In genomic region chrII:1239433-1240020, ce11 we compare ENCODE assay signal across 5 worm cellular contexts.
TF ChIP-seq lines count a peak whose summit lies in the region.

No protein-coding gene starts in this region.

TF ChIP-seq in whole organism, L1 larva, 84 proteins besides CTCF, POLR2A, EP300 and RAD21 (continues in another document):
- no peak for TF ChIP-seq snu-23 (GFP tag; optimal IDR thresholded peaks at IDR 0.05; lab: Kevin White, UChicago)
- no peak for TF ChIP-seq C34B4.2 (tag; optimal IDR thresholded peaks at IDR 0.05; lab: Kevin White, UChicago)
- TF ChIP-seq mab-9 (GFP tag; IDR thresholded peaks at IDR 0.05; lab: Robert Waterston, UW): no peak
- no peak for TF ChIP-seq Y116A8C.19 (tag; optimal IDR thresholded peaks at IDR 0.05; lab: Kevin White, UChicago; ENCODE audit: borderline replicate concordance)
- no peak for TF ChIP-seq grh-1 (GFP tag; IDR thresholded peaks at IDR 0.05; lab: Robert Waterston, UW)
- TF ChIP-seq hpl-2 (GFP tag; optimal IDR thresholded peaks at IDR 0.05; lab: Kevin White, UChicago): no peak
- no peak for TF ChIP-seq ama-1 (optimal IDR thresholded peaks at IDR 0.05; lab: Kevin White, UChicago)
- no peak for TF ChIP-seq lin-39 (tag; optimal IDR thresholded peaks at IDR 0.05; lab: Kevin White, UChicago)
- TF ChIP-seq elt-3 (tag; optimal IDR thresholded peaks at IDR 0.05; lab: Kevin White, UChicago): peak in 1 of 6 experiments; percentile 10
- no peak for TF ChIP-seq unc-98 (GFP tag; IDR thresholded peaks at IDR 0.05; lab: Robert Waterston, UW)
- TF ChIP-seq tlp-1 (tag; optimal IDR thresholded peaks at IDR 0.05; lab: Kevin White, UChicago): no peak
- no peak for TF ChIP-seq egl-13 (tag; optimal IDR thresholded peaks at IDR 0.05; lab: Kevin White, UChicago)
- TF ChIP-seq ztf-4 (tag; optimal IDR thresholded peaks at IDR 0.05; lab: Kevin White, UChicago): peak; percentile 17
- TF ChIP-seq nhr-11 (tag; optimal IDR thresholded peaks at IDR 0.05; lab: Kevin White, UChicago): no peak
- no peak for TF ChIP-seq xbp-1 (tag; optimal IDR thresholded peaks at IDR 0.05; lab: Kevin White, UChicago)
- no peak for TF ChIP-seq fos-1 (tag; optimal IDR thresholded peaks at IDR 0.05; lab: Kevin White, UChicago)
- TF ChIP-seq hlh-4 (tag; optimal IDR thresholded peaks at IDR 0.05; lab: Kevin White, UChicago): no peak
- TF ChIP-seq efl-1 (optimal IDR thresholded peaks at IDR 0.05; lab: Kevin White, UChicago): peak in 1 of 2 experiments; percentile 37
- peak in 1 of 2 experiments; percentile 40 for TF ChIP-seq efl-1 (GFP tag; optimal IDR thresholded peaks at IDR 0.05 in 1 of 2; lab: Kevin White, UChicago)

TF ChIP-seq in whole organism, L3 larva, 47 proteins besides CTCF, POLR2A, EP300 and RAD21 (continues in another document):
- TF ChIP-seq elt-2 (tag; optimal IDR thresholded peaks at IDR 0.05; lab: Kevin White, UChicago): peak; percentile 41
- peak; percentile 10 for TF ChIP-seq ama-1 (optimal IDR thresholded peaks at IDR 0.05; lab: Kevin White, UChicago)
- peak; percentile 18 for TF ChIP-seq nhr-23 (tag; optimal IDR thresholded peaks at IDR 0.05; lab: Kevin White, UChicago)
- no peak for TF ChIP-seq snpc-4 (tag; optimal IDR thresholded peaks at IDR 0.05; lab: Kevin White, UChicago)
- TF ChIP-seq elt-3 (tag; optimal IDR thresholded peaks at IDR 0.05; lab: Kevin White, UChicago): peak in 1 of 3 experiments; percentile 80
- TF ChIP-seq nhr-43 (tag; optimal IDR thresholded peaks at IDR 0.05; lab: Kevin White, UChicago; ENCODE audit: poor library complexity, severe bottlenecking): peak; percentile 65
- no peak for TF ChIP-seq mml-1 (tag; optimal IDR thresholded peaks at IDR 0.05; lab: Kevin White, UChicago)
- TF ChIP-seq nfya-1 (tag; optimal IDR thresholded peaks at IDR 0.05; lab: Kevin White, UChicago; ENCODE audit: insufficient read depth): peak; percentile 74
- peak; percentile 39 for TF ChIP-seq lin-39 (tag; optimal IDR thresholded peaks at IDR 0.05; lab: Kevin White, UChicago)
- peak; percentile 9 for TF ChIP-seq tbx-2 (tag; optimal IDR thresholded peaks at IDR 0.05; lab: Kevin White, UChicago)
- peak; percentile 0 for TF ChIP-seq pqm-1 (tag; optimal IDR thresholded peaks at IDR 0.05; lab: Kevin White, UChicago)
- no peak for TF ChIP-seq lin-15B (tag; optimal IDR thresholded peaks at IDR 0.05; lab: Kevin White, UChicago)
- no peak for TF ChIP-seq nhr-11 (tag; optimal IDR thresholded peaks at IDR 0.05; lab: Kevin White, UChicago)
- peak; percentile 40 for TF ChIP-seq ceh-28 (tag; optimal IDR thresholded peaks at IDR 0.05; lab: Kevin White, UChicago)
- TF ChIP-seq fos-1 (tag; optimal IDR thresholded peaks at IDR 0.05; lab: Kevin White, UChicago): peak; percentile 68
- no peak for TF ChIP-seq ZK546.5 (tag; optimal IDR thresholded peaks at IDR 0.05; lab: Kevin White, UChicago)
- peak; percentile 43 for TF ChIP-seq lsy-12 (tag; optimal IDR thresholded peaks at IDR 0.05; lab: Kevin White, UChicago)
- peak; percentile 22 for TF ChIP-seq skn-1 (tag; optimal IDR thresholded peaks at IDR 0.05; lab: Kevin White, UChicago)

TF ChIP-seq in whole organism, early embryonic, 17 proteins besides CTCF, POLR2A, EP300 and RAD21:
- no peak for TF ChIP-seq tra-4 (tag; optimal IDR thresholded peaks at IDR 0.05; lab: Kevin White, UChicago)
- 0 out of 2 replicates have a peak, but pooled peaks have one; percentile 42 for TF ChIP-seq scrt-1 (GFP tag; IDR thresholded peaks at IDR 0.05; lab: Robert Waterston, UW)

TF ChIP-seq in whole organism, midembryonic, 9 proteins besides CTCF, POLR2A, EP300 and RAD21:
- no peak for TF ChIP-seq cog-1 (tag; optimal IDR thresholded peaks at IDR 0.05; lab: Kevin White, UChicago)
- 0 out of 2 replicates have a peak, but pooled peaks have one; percentile 6 for TF ChIP-seq flt-1 (GFP tag; IDR thresholded peaks at IDR 0.05; lab: Robert Waterston, UW)

TF ChIP-seq in whole organism, young adult, 124 proteins besides CTCF, POLR2A, EP300 and RAD21:
- no peak for TF ChIP-seq Y53F4B.3 (GFP tag; IDR thresholded peaks at IDR 0.05; lab: Robert Waterston, UW)
- no peak for TF ChIP-seq nhr-179 (tag; optimal IDR thresholded peaks at IDR 0.05; lab: Kevin White, UChicago)
- peak; percentile 52; the same call in 1 of the 2 replicates for TF ChIP-seq hmg-1.2 (GFP tag; IDR thresholded peaks at IDR 0.05; lab: Robert Waterston, UW)
- no peak for TF ChIP-seq mcd-1 (GFP tag; IDR thresholded peaks at IDR 0.05; lab: Robert Waterston, UW)
- TF ChIP-seq sdz-38 (tag; optimal IDR thresholded peaks at IDR 0.05; lab: Kevin White, UChicago): no peak
- TF ChIP-seq dox-1 (GFP tag; IDR thresholded peaks at IDR 0.05; lab: Robert Waterston, UW): no peak
- TF ChIP-seq lin-26 (GFP tag; IDR thresholded peaks at IDR 0.05; lab: Robert Waterston, UW): no peak
- no peak for TF ChIP-seq ceh-79 (tag; optimal IDR thresholded peaks at IDR 0.05; lab: Kevin White, UChicago)
- no peak for TF ChIP-seq nhr-120 (GFP tag; IDR thresholded peaks at IDR 0.05; lab: Robert Waterston, UW)
- TF ChIP-seq zfh-2 (GFP tag; conservative IDR thresholded peaks at IDR 0.05; lab: Robert Waterston, UW): peak; percentile 78
- no peak for TF ChIP-seq snpc-1.1 (tag; optimal IDR thresholded peaks at IDR 0.05; lab: Kevin White, UChicago; ENCODE audit: insufficient read depth)
- TF ChIP-seq ztf-28 (GFP tag; IDR thresholded peaks at IDR 0.05; lab: Robert Waterston, UW): no peak
- TF ChIP-seq pbrm-1 (GFP tag; IDR thresholded peaks at IDR 0.05; lab: Robert Waterston, UW): 0 out of 2 replicates have a peak, but pooled peaks have one; percentile 23
- peak; percentile 4 for TF ChIP-seq nhr-80 (tag; optimal IDR thresholded peaks at IDR 0.05; lab: Kevin White, UChicago)
- TF ChIP-seq madf-3 (GFP tag; IDR thresholded peaks at IDR 0.05; lab: Robert Waterston, UW): no peak
- no peak for TF ChIP-seq mxl-1 (tag; optimal IDR thresholded peaks at IDR 0.05; lab: Kevin White, UChicago)
- TF ChIP-seq lsy-27 (tag; optimal IDR thresholded peaks at IDR 0.05; lab: Kevin White, UChicago; ENCODE audit: borderline replicate concordance, insufficient read depth): no peak
